4 worm cellular contexts compared by ENCODE assay signal in genomic region chrII:9774653-9775052, ce11.
TF ChIP-seq lines count a peak whose summit lies in the region.

No protein-coding gene starts in this region.

TF ChIP-seq in whole organism, L2 larva, 48 proteins besides CTCF, POLR2A, EP300 and RAD21 (continues in another document):
- no peak for TF ChIP-seq mdl-1 (tag; optimal IDR thresholded peaks at IDR 0.05; lab: Kevin White, UChicago)
- TF ChIP-seq lin-13 (GFP tag; optimal IDR thresholded peaks at IDR 0.05; lab: Kevin White, UChicago), result peak; percentile 52
- peak; percentile 60 for TF ChIP-seq Y55F3AM.14 (GFP tag; optimal IDR thresholded peaks at IDR 0.05; lab: Kevin White, UChicago)
- peak; percentile 29 for TF ChIP-seq snpc-4 (tag; optimal IDR thresholded peaks at IDR 0.05; lab: Kevin White, UChicago)
- peak; percentile 47 for TF ChIP-seq sem-4 (tag; optimal IDR thresholded peaks at IDR 0.05; lab: Kevin White, UChicago)
- no peak for TF ChIP-seq nhr-12 (tag; optimal IDR thresholded peaks at IDR 0.05; lab: Kevin White, UChicago)
- TF ChIP-seq nhr-23 (tag; optimal IDR thresholded peaks at IDR 0.05; lab: Kevin White, UChicago), result no peak
- TF ChIP-seq sma-9 (GFP tag; optimal IDR thresholded peaks at IDR 0.05; lab: Kevin White, UChicago), result peak; percentile 74
- no peak for TF ChIP-seq sma-9 (tag; optimal IDR thresholded peaks at IDR 0.05; lab: Kevin White, UChicago)
- TF ChIP-seq ceh-82 (tag; optimal IDR thresholded peaks at IDR 0.05; lab: Kevin White, UChicago), result no peak
- TF ChIP-seq mbf-1 (tag; optimal IDR thresholded peaks at IDR 0.05; lab: Kevin White, UChicago), result no peak
- peak; percentile 59 for TF ChIP-seq crh-2 (tag; optimal IDR thresholded peaks at IDR 0.05; lab: Kevin White, UChicago)
- TF ChIP-seq nhr-77 (tag; optimal IDR thresholded peaks at IDR 0.05; lab: Kevin White, UChicago), result no peak
- TF ChIP-seq unc-39 (tag; optimal IDR thresholded peaks at IDR 0.05; lab: Kevin White, UChicago), result no peak
- TF ChIP-seq fos-1 (tag; optimal IDR thresholded peaks at IDR 0.05; lab: Kevin White, UChicago), result peak; percentile 52
- TF ChIP-seq egl-27 (tag; optimal IDR thresholded peaks at IDR 0.05; lab: Kevin White, UChicago), result no peak
- peak; percentile 45 for TF ChIP-seq gmeb-1 (tag; optimal IDR thresholded peaks at IDR 0.05; lab: Kevin White, UChicago)
- TF ChIP-seq nhr-129 (tag; optimal IDR thresholded peaks at IDR 0.05; lab: Kevin White, UChicago), result peak; percentile 43
- TF ChIP-seq C34F6.9 (tag; optimal IDR thresholded peaks at IDR 0.05; lab: Kevin White, UChicago), result peak; percentile 4
- no peak for TF ChIP-seq ztf-11 (tag; optimal IDR thresholded peaks at IDR 0.05; lab: Kevin White, UChicago)
- TF ChIP-seq nhr-21 (tag; optimal IDR thresholded peaks at IDR 0.05; lab: Kevin White, UChicago), result peak; percentile 67
- no peak for TF ChIP-seq nhr-11 (tag; optimal IDR thresholded peaks at IDR 0.05; lab: Kevin White, UChicago)
- TF ChIP-seq sma-3 (GFP tag; optimal IDR thresholded peaks at IDR 0.05; lab: Kevin White, UChicago), result peak; percentile 82
- TF ChIP-seq nhr-6 (tag; optimal IDR thresholded peaks at IDR 0.05; lab: Kevin White, UChicago), result no peak

TF ChIP-seq in whole organism, L4 larva, 104 proteins besides CTCF, POLR2A, EP300 and RAD21 (continues in another document):
- TF ChIP-seq unc-130 (GFP tag; optimal IDR thresholded peaks at IDR 0.05; lab: Kevin White, UChicago) (peak; percentile 74), R02D3.7 (tag; optimal IDR thresholded peaks at IDR 0.05; lab: Kevin White, UChicago) (no peak), ctbp-1 (GFP tag; IDR thresholded peaks at IDR 0.05; lab: Robert Waterston, UW) (peak; percentile 78), mep-1 (tag; optimal IDR thresholded peaks at IDR 0.05; lab: Kevin White, UChicago) (peak; percentile 63), nhr-6 (tag; optimal IDR thresholded peaks at IDR 0.05; lab: Kevin White, UChicago) (peak; percentile 18), duxl-1 (tag; optimal IDR thresholded peaks at IDR 0.05; lab: Kevin White, UChicago; ENCODE audit: poor library complexity) (peak; percentile 58), ztf-7 (tag; optimal IDR thresholded peaks at IDR 0.05; lab: Kevin White, UChicago) (peak; percentile 33), dmd-6 (GFP tag; IDR thresholded peaks at IDR 0.05; lab: Robert Waterston, UW) (peak; percentile 67), zip-11 (GFP tag; IDR thresholded peaks at IDR 0.05; lab: Robert Waterston, UW) (no peak), nhr-28 (tag; optimal IDR thresholded peaks at IDR 0.05; lab: Kevin White, UChicago) (no peak), ces-1 (GFP tag; optimal IDR thresholded peaks at IDR 0.05; lab: Kevin White, UChicago) (no peak), T20F7.1 (GFP tag; optimal IDR thresholded peaks at IDR 0.05; lab: Kevin White, UChicago) (peak; percentile 44), hlh-11 (tag; optimal IDR thresholded peaks at IDR 0.05; lab: Kevin White, UChicago) (no peak), zag-1 (tag; optimal IDR thresholded peaks at IDR 0.05; lab: Kevin White, UChicago) (no peak), pha-4 (GFP tag; IDR thresholded peaks at IDR 0.05; lab: Robert Waterston, UW) (peak; percentile 86), pha-4 (tag; optimal IDR thresholded peaks at IDR 0.05; lab: Kevin White, UChicago) (no peak), tra-1 (GFP tag; IDR thresholded peaks at IDR 0.05; lab: Robert Waterston, UW) (peak; percentile 85), mxl-2 (GFP tag; conservative IDR thresholded peaks at IDR 0.05; lab: Robert Waterston, UW) (0 out of 2 replicates have a peak, but pooled peaks have one; percentile 25), F44E2.7 (GFP tag; IDR thresholded peaks at IDR 0.05; lab: Robert Waterston, UW) (0 out of 2 replicates have a peak, but pooled peaks have one; percentile 49), lin-1 (GFP tag; IDR thresholded peaks at IDR 0.05; lab: Robert Waterston, UW) (peak; percentile 86), nhr-42 (GFP tag; IDR thresholded peaks at IDR 0.05; lab: Robert Waterston, UW) (peak; percentile 46; the same call in 1 of the 2 replicates), mdt-29 (GFP tag; IDR thresholded peaks at IDR 0.05; lab: Robert Waterston, UW) (peak; percentile 73), mes-2 (tag; optimal IDR thresholded peaks at IDR 0.05; lab: Kevin White, UChicago; ENCODE audit: poor library complexity, severe bottlenecking) (no peak)

TF ChIP-seq in whole organism, late embryonic, 69 proteins besides CTCF, POLR2A, EP300 and RAD21 (continues in another document):
- TF ChIP-seq mec-3 (tag; optimal IDR thresholded peaks at IDR 0.05; lab: Kevin White, UChicago; ENCODE audit: borderline replicate concordance) (no peak), fax-1 (tag; optimal IDR thresholded peaks at IDR 0.05; lab: Kevin White, UChicago) (peak; percentile 68), unc-86 (tag; optimal IDR thresholded peaks at IDR 0.05; lab: Kevin White, UChicago) (peak; percentile 87), lim-6 (tag; optimal IDR thresholded peaks at IDR 0.05; lab: Kevin White, UChicago) (peak; percentile 32), ttx-3 (tag; optimal IDR thresholded peaks at IDR 0.05; lab: Kevin White, UChicago) (peak; percentile 90), ceh-2 (tag; optimal IDR thresholded peaks at IDR 0.05; lab: Kevin White, UChicago) (peak; percentile 76), unc-42 (tag; optimal IDR thresholded peaks at IDR 0.05; lab: Kevin White, UChicago) (peak; percentile 43), hlh-30 (tag; optimal IDR thresholded peaks at IDR 0.05; lab: Kevin White, UChicago; ENCODE audit: insufficient read depth) (peak; percentile 2), npax-4 (tag; optimal IDR thresholded peaks at IDR 0.05; lab: Kevin White, UChicago) (peak; percentile 50), C38D4.7 (GFP tag; optimal IDR thresholded peaks at IDR 0.05; lab: Kevin White, UChicago) (peak; percentile 81), C08G9.2 (tag; optimal IDR thresholded peaks at IDR 0.05; lab: Kevin White, UChicago) (peak; percentile 70), hlh-15 (tag; optimal IDR thresholded peaks at IDR 0.05; lab: Kevin White, UChicago) (no peak), sox-2 (GFP tag; IDR thresholded peaks at IDR 0.05; lab: Robert Waterston, UW) (peak; percentile 83), unc-55 (GFP tag; optimal IDR thresholded peaks at IDR 0.05; lab: Kevin White, UChicago) (no peak), ceh-19 (GFP tag; optimal IDR thresholded peaks at IDR 0.05; lab: Kevin White, UChicago) (peak; percentile 82), hlh-6 (tag; optimal IDR thresholded peaks at IDR 0.05; lab: Kevin White, UChicago) (peak; percentile 84), tbx-7 (tag; optimal IDR thresholded peaks at IDR 0.05; lab: Kevin White, UChicago) (peak; percentile 26), ceh-34 (tag; optimal IDR thresholded peaks at IDR 0.05; lab: Kevin White, UChicago) (peak; percentile 81), ceh-24 (tag; optimal IDR thresholded peaks at IDR 0.05; lab: Kevin White, UChicago) (peak; percentile 63), ref-2 (tag; optimal IDR thresholded peaks at IDR 0.05; lab: Kevin White, UChicago) (peak; percentile 73), hlh-8 (tag; optimal IDR thresholded peaks at IDR 0.05; lab: Kevin White, UChicago) (no peak), F13H6.1 (tag; optimal IDR thresholded peaks at IDR 0.05; lab: Kevin White, UChicago) (peak; percentile 41), sox-4 (tag; optimal IDR thresholded peaks at IDR 0.05; lab: Kevin White, UChicago) (peak; percentile 79), pha-2 (tag; optimal IDR thresholded peaks at IDR 0.05; lab: Kevin White, UChicago) (peak; percentile 78), ceh-45 (GFP tag; IDR thresholded peaks at IDR 0.05; lab: Robert Waterston, UW) (0 out of 2 replicates have a peak, but pooled peaks have one; percentile 61)

TF ChIP-seq in whole organism, mixed stage, embryonic, 35 proteins besides CTCF, POLR2A, EP300 and RAD21 (continues in another document):
- TF ChIP-seq elt-3 (tag; optimal IDR thresholded peaks at IDR 0.05; lab: Kevin White, UChicago) (no peak), nhr-2 (tag; optimal IDR thresholded peaks at IDR 0.05; lab: Kevin White, UChicago) (no peak), snpc-4 (tag; optimal IDR thresholded peaks at IDR 0.05; lab: Kevin White, UChicago) (no peak), lsy-2 (tag; optimal IDR thresholded peaks at IDR 0.05; lab: Kevin White, UChicago) (no peak), lin-32 (GFP tag; optimal IDR thresholded peaks at IDR 0.05; lab: Kevin White, UChicago) (peak; percentile 79), unc-120 (tag; optimal IDR thresholded peaks at IDR 0.05; lab: Kevin White, UChicago; ENCODE audit: poor library complexity, severe bottlenecking) (peak; percentile 58), blmp-1 (tag; optimal IDR thresholded peaks at IDR 0.05; lab: Kevin White, UChicago) (no peak), lin-13 (tag; optimal IDR thresholded peaks at IDR 0.05; lab: Kevin White, UChicago) (peak; percentile 40), unc-39 (tag; optimal IDR thresholded peaks at IDR 0.05; lab: Kevin White, UChicago) (no peak), sem-2 (GFP tag; optimal IDR thresholded peaks at IDR 0.05; lab: Kevin White, UChicago) (peak; percentile 85), pha-4 (tag; optimal IDR thresholded peaks at IDR 0.05; lab: Kevin White, UChicago) (peak; percentile 78), ztf-11 (tag; optimal IDR thresholded peaks at IDR 0.05; lab: Kevin White, UChicago) (peak; percentile 73), M03D4.4 (tag; optimal IDR thresholded peaks at IDR 0.05; lab: Kevin White, UChicago) (peak; percentile 89), drap-1 (GFP tag; optimal IDR thresholded peaks at IDR 0.05; lab: Kevin White, UChicago) (peak; percentile 89), cnd-1 (tag; optimal IDR thresholded peaks at IDR 0.05; lab: Kevin White, UChicago) (peak; percentile 90), elt-1 (tag; optimal IDR thresholded peaks at IDR 0.05; lab: Kevin White, UChicago; ENCODE audit: borderline replicate concordance, insufficient read depth) (peak; percentile 69), sptf-1 (tag; optimal IDR thresholded peaks at IDR 0.05; lab: Kevin White, UChicago) (peak; percentile 93), nhr-76 (tag; optimal IDR thresholded peaks at IDR 0.05; lab: Kevin White, UChicago) (no peak), mls-2 (tag; optimal IDR thresholded peaks at IDR 0.05; lab: Kevin White, UChicago) (peak; percentile 88), nhr-237 (tag; optimal IDR thresholded peaks at IDR 0.05; lab: Kevin White, UChicago) (peak; percentile 1), bed-3 (GFP tag; optimal IDR thresholded peaks at IDR 0.05; lab: Kevin White, UChicago) (peak; percentile 76), tbx-8 (GFP tag; optimal IDR thresholded peaks at IDR 0.05; lab: Kevin White, UChicago) (peak; percentile 71), flh-1 (GFP tag; optimal IDR thresholded peaks at IDR 0.05; lab: Kevin White, UChicago) (peak; percentile 70), zip-8 (tag; optimal IDR thresholded peaks at IDR 0.05; lab: Kevin White, UChicago) (no peak), ceh-43 (GFP tag; optimal IDR thresholded peaks at IDR 0.05; lab: Kevin White, UChicago) (peak; percentile 73), unc-62 (GFP tag; optimal IDR thresholded peaks at IDR 0.05; lab: Kevin White, UChicago) (no peak), ceh-39 (tag; optimal IDR thresholded peaks at IDR 0.05; lab: Kevin White, UChicago) (no peak), hlh-1 (tag; optimal IDR thresholded peaks at IDR 0.05; lab: Kevin White, UChicago) (peak; percentile 79), ceh-83 (GFP tag; optimal IDR thresholded peaks at IDR 0.05; lab: Kevin White, UChicago) (peak; percentile 86)
